Worm (Caenorhabditis elegans): ENCODE measurements around the gene gly-9.

gly-9 gene

ce11 chrIII:11270795-11271194, 19.6 kb downstream of the gly-9 start, which contains the start of gene obr-1:
TSS of gene obr-1 (minus strand) at chrIII:11270895.
- TF ChIP-seq sem-2 (GFP tag; optimal IDR thresholded peaks at IDR 0.05) (no peak), elt-1 (tag; optimal IDR thresholded peaks at IDR 0.05; ENCODE audit: borderline replicate concordance, insufficient read depth) (no peak), zip-8 (tag; optimal IDR thresholded peaks at IDR 0.05) (no peak), pha-4 (tag; optimal IDR thresholded peaks at IDR 0.05) (no peak), ceh-39 (tag; optimal IDR thresholded peaks at IDR 0.05) (no peak), lin-13 (tag; optimal IDR thresholded peaks at IDR 0.05) (no peak), mls-2 (tag; optimal IDR thresholded peaks at IDR 0.05) (no peak), nhr-12 (tag; optimal IDR thresholded peaks at IDR 0.05) (no peak), blmp-1 (tag; optimal IDR thresholded peaks at IDR 0.05) (no peak)

ce11 chrIII:11269206-11269605, 21.2 kb downstream of the gly-9 start:
- TF ChIP-seq zip-8 (tag; optimal IDR thresholded peaks at IDR 0.05) = no peak
- TF ChIP-seq elt-1 (tag; optimal IDR thresholded peaks at IDR 0.05; ENCODE audit: borderline replicate concordance, insufficient read depth) = no peak
- no peak for TF ChIP-seq nhr-76 (tag; optimal IDR thresholded peaks at IDR 0.05)
- no peak for TF ChIP-seq mls-2 (tag; optimal IDR thresholded peaks at IDR 0.05)
- TF ChIP-seq mep-1 (tag; optimal IDR thresholded peaks at IDR 0.05) = no peak

ce11 chrIII:11268532-11268931, 21.8 kb downstream of the gly-9 start:
- TF ChIP-seq hlh-1 (tag; optimal IDR thresholded peaks at IDR 0.05) (no peak), elt-1 (tag; optimal IDR thresholded peaks at IDR 0.05; ENCODE audit: borderline replicate concordance, insufficient read depth) (no peak)

ce11 chrIII:11267372-11267771, 23.0 kb downstream of the gly-9 start:
- peak; percentile 80 for TF ChIP-seq elt-1 (tag; optimal IDR thresholded peaks at IDR 0.05; ENCODE audit: borderline replicate concordance, insufficient read depth)
- TF ChIP-seq nhr-237 (tag; optimal IDR thresholded peaks at IDR 0.05) = no peak

- no peak for TF ChIP-seq mls-2 (tag; optimal IDR thresholded peaks at IDR 0.05)
- TF ChIP-seq elt-3 (tag; optimal IDR thresholded peaks at IDR 0.05) = no peak
- TF ChIP-seq nhr-28 (tag; optimal IDR thresholded peaks at IDR 0.05) = no peak
- TF ChIP-seq sptf-1 (tag; optimal IDR thresholded peaks at IDR 0.05) = no peak
- no peak for TF ChIP-seq ceh-83 (GFP tag; optimal IDR thresholded peaks at IDR 0.05)
- TF ChIP-seq bed-3 (GFP tag; optimal IDR thresholded peaks at IDR 0.05) = no peak
- TF ChIP-seq M03D4.4 (tag; optimal IDR thresholded peaks at IDR 0.05) = no peak
- no peak for TF ChIP-seq blmp-1 (tag; optimal IDR thresholded peaks at IDR 0.05)
- no peak for TF ChIP-seq mep-1 (tag; optimal IDR thresholded peaks at IDR 0.05)
- TF ChIP-seq elt-1 (tag; optimal IDR thresholded peaks at IDR 0.05; ENCODE audit: borderline replicate concordance, insufficient read depth) = no peak
- no peak for TF ChIP-seq pha-4 (tag; optimal IDR thresholded peaks at IDR 0.05)
- no peak for TF ChIP-seq ceh-39 (tag; optimal IDR thresholded peaks at IDR 0.05)
- no peak for TF ChIP-seq lin-32 (GFP tag; optimal IDR thresholded peaks at IDR 0.05)
- TF ChIP-seq ces-1 (GFP tag; optimal IDR thresholded peaks at IDR 0.05) = no peak
- TF ChIP-seq lsy-2 (tag; optimal IDR thresholded peaks at IDR 0.05) = no peak
Observed at ce11 chrIII:11262089-11262488, 28.3 kb downstream of the gly-9 start.

ce11 chrIII:11255072-11255471, 35.3 kb downstream of the gly-9 start:
- TF ChIP-seq mep-1 (tag; optimal IDR thresholded peaks at IDR 0.05) (no peak), cnd-1 (tag; optimal IDR thresholded peaks at IDR 0.05) (no peak), hlh-1 (tag; optimal IDR thresholded peaks at IDR 0.05) (no peak), unc-120 (tag; optimal IDR thresholded peaks at IDR 0.05; ENCODE audit: poor library complexity, severe bottlenecking) (no peak), ceh-39 (tag; optimal IDR thresholded peaks at IDR 0.05) (no peak), lsy-2 (tag; optimal IDR thresholded peaks at IDR 0.05) (no peak), mab-5 (tag; optimal IDR thresholded peaks at IDR 0.05) (no peak), snpc-4 (tag; optimal IDR thresholded peaks at IDR 0.05) (no peak), sem-2 (GFP tag; optimal IDR thresholded peaks at IDR 0.05) (no peak), elt-3 (tag; optimal IDR thresholded peaks at IDR 0.05) (no peak), sptf-1 (tag; optimal IDR thresholded peaks at IDR 0.05) (no peak), M03D4.4 (tag; optimal IDR thresholded peaks at IDR 0.05) (no peak), tbx-8 (GFP tag; optimal IDR thresholded peaks at IDR 0.05) (no peak), elt-1 (tag; optimal IDR thresholded peaks at IDR 0.05; ENCODE audit: borderline replicate concordance, insufficient read depth) (no peak), pha-4 (tag; optimal IDR thresholded peaks at IDR 0.05) (no peak), ceh-83 (GFP tag; optimal IDR thresholded peaks at IDR 0.05) (no peak), drap-1 (GFP tag; optimal IDR thresholded peaks at IDR 0.05) (no peak), lin-32 (GFP tag; optimal IDR thresholded peaks at IDR 0.05) (no peak)
